Worm (Caenorhabditis elegans): ENCODE results near the gene cdc-48.1.
A peak's percentile ranks its signal among the peaks of the same experiment; 100 is the strongest.

Gene cdc-48.1

ce11 chrII:10516375-10516774 is 46.8 kb downstream of the cdc-48.1 start:
- TF ChIP-seq nhr-23 (tag; optimal IDR thresholded peaks at IDR 0.05) = no peak
- TF ChIP-seq lin-13 (GFP tag; optimal IDR thresholded peaks at IDR 0.05) = no peak
- TF ChIP-seq mab-5 (tag; optimal IDR thresholded peaks at IDR 0.05) = no peak
- TF ChIP-seq crh-2 (tag; optimal IDR thresholded peaks at IDR 0.05) = no peak
- TF ChIP-seq C34F6.9 (tag; optimal IDR thresholded peaks at IDR 0.05) = no peak
- TF ChIP-seq dmd-4 (tag; optimal IDR thresholded peaks at IDR 0.05) = no peak
- TF ChIP-seq nhr-129 (tag; optimal IDR thresholded peaks at IDR 0.05) = peak; percentile 41
- peak; percentile 58 for TF ChIP-seq blmp-1 (tag; optimal IDR thresholded peaks at IDR 0.05; ENCODE audit: insufficient read depth)
- peak; percentile 10 for TF ChIP-seq sma-9 (GFP tag; optimal IDR thresholded peaks at IDR 0.05)
- no peak for TF ChIP-seq sma-9 (tag; optimal IDR thresholded peaks at IDR 0.05)
- TF ChIP-seq R02D3.7 (tag; optimal IDR thresholded peaks at IDR 0.05) = no peak
- TF ChIP-seq nhr-237 (tag; optimal IDR thresholded peaks at IDR 0.05) = no peak
- TF ChIP-seq lin-11 (tag; optimal IDR thresholded peaks at IDR 0.05) = no peak
- TF ChIP-seq ztf-1 (GFP tag; conservative IDR thresholded peaks at IDR 0.05) = no peak
- TF ChIP-seq nhr-25 (tag; optimal IDR thresholded peaks at IDR 0.05) = peak; percentile 17
- no peak for TF ChIP-seq sem-4 (tag; optimal IDR thresholded peaks at IDR 0.05)
- no peak for TF ChIP-seq ztf-11 (tag; optimal IDR thresholded peaks at IDR 0.05)
- TF ChIP-seq elt-3 (tag; optimal IDR thresholded peaks at IDR 0.05) = no peak
- TF ChIP-seq snpc-4 (tag; optimal IDR thresholded peaks at IDR 0.05) = no peak
- TF ChIP-seq nhr-21 (tag; optimal IDR thresholded peaks at IDR 0.05) = no peak
- no peak for TF ChIP-seq unc-39 (tag; optimal IDR thresholded peaks at IDR 0.05)
- no peak for TF ChIP-seq ama-1 (optimal IDR thresholded peaks at IDR 0.05)
- no peak for TF ChIP-seq mdl-1 (tag; optimal IDR thresholded peaks at IDR 0.05)

ce11 chrII:10515422-10515821 is 47.8 kb downstream of the cdc-48.1 start:
- TF ChIP-seq sma-9 (GFP tag; optimal IDR thresholded peaks at IDR 0.05) = peak; percentile 50
- TF ChIP-seq sma-9 (tag; optimal IDR thresholded peaks at IDR 0.05) = no peak
- no peak for TF ChIP-seq egl-27 (tag; optimal IDR thresholded peaks at IDR 0.05)
- TF ChIP-seq lin-11 (tag; optimal IDR thresholded peaks at IDR 0.05) = no peak
- peak; percentile 64 for TF ChIP-seq sma-3 (GFP tag; optimal IDR thresholded peaks at IDR 0.05)
- TF ChIP-seq nhr-129 (tag; optimal IDR thresholded peaks at IDR 0.05) = peak; percentile 20
- TF ChIP-seq lin-39 (tag; optimal IDR thresholded peaks at IDR 0.05) = no peak
- no peak for TF ChIP-seq mdl-1 (tag; optimal IDR thresholded peaks at IDR 0.05)
- TF ChIP-seq fos-1 (tag; optimal IDR thresholded peaks at IDR 0.05) = peak; percentile 12

ce11 chrII:10513377-10513776 is 49.8 kb downstream of the cdc-48.1 start:
- no peak for TF ChIP-seq elt-3 (tag; optimal IDR thresholded peaks at IDR 0.05)
- TF ChIP-seq nhr-77 (tag; optimal IDR thresholded peaks at IDR 0.05) = no peak
- no peak for TF ChIP-seq unc-39 (tag; optimal IDR thresholded peaks at IDR 0.05)
- no peak for TF ChIP-seq ZK546.5 (tag; optimal IDR thresholded peaks at IDR 0.05)
- no peak for TF ChIP-seq Y55F3AM.14 (GFP tag; optimal IDR thresholded peaks at IDR 0.05)
- TF ChIP-seq ztf-4 (tag; optimal IDR thresholded peaks at IDR 0.05) = no peak
- TF ChIP-seq fos-1 (tag; optimal IDR thresholded peaks at IDR 0.05) = no peak
- no peak for TF ChIP-seq aly-2 (tag; optimal IDR thresholded peaks at IDR 0.05)
- TF ChIP-seq C34F6.9 (tag; optimal IDR thresholded peaks at IDR 0.05) = no peak
- no peak for TF ChIP-seq ceh-16 (tag; optimal IDR thresholded peaks at IDR 0.05)
- TF ChIP-seq sma-9 (GFP tag; optimal IDR thresholded peaks at IDR 0.05) = no peak
- no peak for TF ChIP-seq sma-9 (tag; optimal IDR thresholded peaks at IDR 0.05)
- TF ChIP-seq unc-55 (GFP tag; optimal IDR thresholded peaks at IDR 0.05) = no peak
- no peak for TF ChIP-seq unc-62 (GFP tag; optimal IDR thresholded peaks at IDR 0.05)
- TF ChIP-seq dmd-4 (tag; optimal IDR thresholded peaks at IDR 0.05) = no peak
- TF ChIP-seq ama-1 (optimal IDR thresholded peaks at IDR 0.05) = no peak

- TF ChIP-seq gmeb-1 (tag; optimal IDR thresholded peaks at IDR 0.05) (no peak), F13H6.1 (tag; optimal IDR thresholded peaks at IDR 0.05) (peak; percentile 25)
Measured at ce11 chrII:10510242-10510641, 53.0 kb downstream of the cdc-48.1 start, which contains the start of gene F59B10.3. Gene F59B10.3 (plus strand): TSS chrII:10510542.

All from whole organism, L2 larva.